Worm (Caenorhabditis elegans) whole organism, young adult: ENCODE results near the gene warf-1.

Experiments used
- F22D6.2 ChIP-seq: sonication (generic microtip); optimal IDR thresholded peaks from 2 replicates; lab custom pipeline; 2016; ENCODE audit warnings: mild to moderate bottlenecking, missing genetic modification characterization, missing compliant biosample characterization
- K11D2.4 ChIP-seq: fragments of 200-800 bp; sonication (Bioruptor generic); IDR thresholded peaks from 2 replicates; pipeline ENCODE4 v1.3.6; 2022; ENCODE audit warnings: missing genetic modification reagents, missing genetic modification characterization, missing compliant biosample characterization
- atf-7 ChIP-seq: sonication (generic microtip); optimal IDR thresholded peaks from 2 replicates; lab custom pipeline; 2017; ENCODE audit warnings: mild to moderate bottlenecking, missing genetic modification characterization, missing compliant biosample characterization
- ceh-58 ChIP-seq: fragments of 200-800 bp; sonication (Bioruptor generic); IDR thresholded peaks from 2 replicates; pipeline ENCODE4 v1.3.6; 2022; ENCODE audit warnings: missing genetic modification characterization, missing compliant biosample characterization
- let-526 ChIP-seq: fragments of 200-800 bp; sonication (Bioruptor generic); IDR thresholded peaks from 2 replicates; pipeline ENCODE4 v1.3.6; 2022; ENCODE audit warnings: missing genetic modification reagents, missing genetic modification characterization, missing compliant biosample characterization
- lin-26 ChIP-seq: fragments of 200-800 bp; sonication (Bioruptor generic); IDR thresholded peaks from 2 replicates; pipeline ENCODE4 v1.3.6; 2022; ENCODE audit warnings: missing genetic modification reagents, missing genetic modification characterization, missing compliant biosample characterization
- mxl-1 ChIP-seq: sonication (generic microtip); optimal IDR thresholded peaks from 2 replicates; lab custom pipeline; 2016; ENCODE audit warnings: missing genetic modification characterization, missing compliant biosample characterization
- nfyb-1 ChIP-seq: fragments of 200-800 bp; sonication (Bioruptor generic); IDR thresholded peaks from 2 replicates; pipeline ENCODE4 v1.3.6; 2022; ENCODE audit warnings: missing genetic modification reagents, missing genetic modification characterization, missing compliant biosample characterization
- nhr-80 ChIP-seq: sonication (generic microtip); optimal IDR thresholded peaks from 2 replicates; lab custom pipeline; 2016; ENCODE audit warnings: missing genetic modification characterization, missing compliant biosample characterization
- sptf-2 ChIP-seq: fragments of 200-800 bp; sonication (Bioruptor generic); optimal IDR thresholded peaks from 2 replicates; lab custom pipeline; 2018; ENCODE audit warnings: mild to moderate bottlenecking, missing genetic modification characterization, missing compliant biosample characterization
- unc-62 ChIP-seq: fragments of 150-350 bp; optimal IDR thresholded peaks from 2 replicates; lab custom pipeline; 2014; ENCODE audit warnings: missing biosample characterization, missing genetic modification reagents, missing genetic modification characterization

warf-1 gene

DNA sequence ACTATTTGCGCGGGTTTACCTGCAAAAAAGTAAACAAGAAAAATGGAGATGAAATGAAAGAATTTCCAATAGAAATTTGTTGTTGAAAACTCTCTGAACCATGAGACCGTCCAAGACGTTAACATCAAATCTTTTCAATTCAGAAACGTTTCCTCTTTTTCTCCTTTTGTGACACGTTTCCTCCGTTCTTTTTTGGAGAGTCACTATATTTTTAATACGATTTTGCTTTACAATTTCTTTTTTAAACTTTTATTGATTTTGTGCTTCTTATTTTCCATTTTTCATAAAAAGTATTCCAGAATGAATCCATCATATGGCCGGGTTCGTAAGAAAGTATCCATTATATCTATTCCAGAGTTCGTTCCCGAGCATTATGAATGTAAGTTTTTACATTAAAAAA, 40.3 kb downstream of the warf-1 start, which contains the start of gene itr-1:
Gene itr-1 (plus strand): TSS at position 301 of the 400 bp plus-strand sequence.
- no peak for TF ChIP-seq mxl-1 (tag; lab: Kevin White, UChicago)
- no peak for TF ChIP-seq ceh-58
- TF ChIP-seq let-526: no peak
- no peak for TF ChIP-seq nfyb-1 (GFP tag; lab: Robert Waterston, UW)
- TF ChIP-seq lin-26 (GFP tag; lab: Robert Waterston, UW): no peak
- no peak for TF ChIP-seq atf-7 (tag; lab: Kevin White, UChicago)
- no peak for TF ChIP-seq F22D6.2 (tag; lab: Kevin White, UChicago)
- no peak for TF ChIP-seq unc-62 (GFP tag; lab: Kevin White, UChicago)
- no peak for TF ChIP-seq K11D2.4 (GFP tag; lab: Robert Waterston, UW)

DNA sequence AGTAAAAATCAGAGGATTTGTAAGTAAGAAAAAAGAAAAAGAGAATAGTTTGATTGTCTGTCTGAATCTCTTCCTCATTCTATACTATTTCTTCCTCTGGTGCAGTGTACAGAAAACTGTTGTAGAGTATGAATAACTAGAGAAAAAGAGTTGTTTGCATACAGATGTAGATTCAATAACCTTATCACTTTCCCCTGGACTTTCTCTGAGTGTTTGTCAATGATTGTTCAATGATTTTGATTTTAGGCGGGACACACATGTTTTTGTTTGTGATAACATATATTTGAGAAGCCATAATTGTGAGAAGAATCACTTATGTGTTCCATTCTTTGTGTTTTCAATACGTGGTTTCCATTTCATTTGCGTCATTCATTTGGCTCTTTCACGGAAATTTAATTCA, 44.5 kb downstream of the warf-1 start:
- TF ChIP-seq sptf-2 (GFP tag; lab: Kevin White, UChicago) (no peak), nhr-80 (tag; lab: Kevin White, UChicago) (peak; percentile 61)
